Fruit fly (Drosophila melanogaster) whole organism, wandering third instar larva: ENCODE measurements around the gene CG9257.

Source experiments
- Abd-B ChIP-seq: fragments of >200 bp; optimal IDR thresholded peaks from 2 replicates; lab custom pipeline; 2017; ENCODE audit warnings: missing biosample characterization, missing genetic modification characterization
- CG32264 ChIP-seq: fragments of 200-800 bp; sonication (Bioruptor generic); optimal IDR thresholded peaks from 2 replicates; lab custom pipeline; 2016; ENCODE audit warnings: missing biosample characterization, missing genetic modification characterization
- CG9705 ChIP-seq: fragments of 200-800 bp; sonication (Bioruptor generic); optimal IDR thresholded peaks from 2 replicates; lab custom pipeline; 2018; ENCODE audit warnings: missing biosample characterization, mild to moderate bottlenecking, missing genetic modification characterization
- CrebA ChIP-seq: fragments of 200-800 bp; sonication (Bioruptor generic); optimal IDR thresholded peaks from 2 replicates; lab custom pipeline; 2016; ENCODE audit warnings: missing biosample characterization, mild to moderate bottlenecking, missing genetic modification characterization, borderline replicate concordance
- Dfd ChIP-seq: fragments of >200 bp; optimal IDR thresholded peaks from 2 replicates; lab custom pipeline; 2017; ENCODE audit warnings: missing biosample characterization, missing genetic modification characterization
- Dif ChIP-seq: fragments of 200-275, 200-300 bp; sonication (Bioruptor generic); optimal IDR thresholded peaks from 2 replicates; lab custom pipeline; 2018; ENCODE audit warnings: missing biosample characterization, missing genetic modification characterization; ENCODE audit not compliant: partially characterized antibody
- GATAd ChIP-seq: sonication (Bioruptor generic); optimal IDR thresholded peaks from 2 replicates; lab custom pipeline; 2016; ENCODE audit warnings: missing biosample characterization, missing genetic modification characterization
- HLH106 ChIP-seq: fragments of 200-800 bp; optimal IDR thresholded peaks from 3 replicates; lab custom pipeline; 2019; ENCODE audit warnings: missing biosample characterization, mild to moderate bottlenecking, missing genetic modification characterization, moderate library complexity
- Hnf4 ChIP-seq: fragments of 200-800 bp; sonication (Bioruptor generic); optimal IDR thresholded peaks from 2 replicates; lab custom pipeline; 2016; ENCODE audit warnings: missing biosample characterization, mild to moderate bottlenecking, missing genetic modification characterization
- Hr78 ChIP-seq: fragments of >200 bp; optimal IDR thresholded peaks from 2 replicates; lab custom pipeline; 2017; ENCODE audit warnings: missing biosample characterization, missing genetic modification characterization
- Hr83 ChIP-seq: fragments of 200-300 bp; sonication (Bioruptor generic); optimal IDR thresholded peaks from 2 replicates; lab custom pipeline; 2016; ENCODE audit warnings: missing biosample characterization, mild to moderate bottlenecking, missing genetic modification characterization, moderate library complexity; ENCODE audit not compliant: poor library complexity, severe bottlenecking
- Jra ChIP-seq: sonication (Bioruptor generic); optimal IDR thresholded peaks from 2 replicates; lab custom pipeline; 2016; ENCODE audit warnings: missing biosample characterization, missing genetic modification characterization
- Mio ChIP-seq: sonication (Bioruptor generic); optimal IDR thresholded peaks from 2 replicates; lab custom pipeline; 2016; ENCODE audit warnings: missing biosample characterization, missing genetic modification characterization
- Myc ChIP-seq: fragments of >200 bp; optimal IDR thresholded peaks from 2 replicates; lab custom pipeline; 2017
- N ChIP-seq: fragments of >200 bp; optimal IDR thresholded peaks from 2 replicates; lab custom pipeline; 2018; ENCODE audit warnings: missing biosample characterization, missing external identifiers, missing genetic modification characterization
- OdsH ChIP-seq: fragments of 200-800 bp; sonication (Bioruptor generic); optimal IDR thresholded peaks from 2 replicates; lab custom pipeline; 2016; ENCODE audit warnings: missing biosample characterization, mild to moderate bottlenecking, missing genetic modification characterization
- Rel ChIP-seq, 2 experiments: fragments of 200-800 bp; sonication (Bioruptor generic) in 1 of 2; optimal IDR thresholded peaks; 2 replicates in 1 of 2; 3 replicates in 1 of 2; lab custom pipeline; 2016 to 2019; ENCODE audit warnings: mild to moderate bottlenecking in 2 of 2, missing biosample characterization in 2 of 2, missing genetic modification characterization in 2 of 2, moderate library complexity in 1 of 2
- Sp1 ChIP-seq: fragments of 200-800 bp; sonication (Bioruptor generic); optimal IDR thresholded peaks from 3 replicates; lab custom pipeline; 2019; ENCODE audit warnings: missing biosample characterization, mild to moderate bottlenecking, missing genetic modification characterization, moderate library complexity
- Vsx2 ChIP-seq: fragments of 200-300, 225-300 bp; sonication (Bioruptor generic); optimal IDR thresholded peaks from 2 replicates; lab custom pipeline; 2018; ENCODE audit warnings: missing biosample characterization, missing genetic modification characterization; ENCODE audit not compliant: partially characterized antibody
- br ChIP-seq: fragments of 200-800 bp; sonication (Bioruptor generic); optimal IDR thresholded peaks from 2 replicates; lab custom pipeline; 2016; ENCODE audit warnings: missing biosample characterization, missing genetic modification characterization
- brk ChIP-seq: fragments of 200-800 bp; sonication (Bioruptor generic); optimal IDR thresholded peaks from 2 replicates; lab custom pipeline; 2016; ENCODE audit warnings: missing biosample characterization, mild to moderate bottlenecking, missing genetic modification characterization
- dl ChIP-seq, 2 experiments: fragments of 175-275, 200-275 bp in 1 of 2; fragments of 200-275 bp in 1 of 2; sonication (Bioruptor generic); optimal IDR thresholded peaks; lab custom pipeline; 2018; ENCODE audit warnings: mild to moderate bottlenecking in 2 of 2, missing biosample characterization in 2 of 2, missing genetic modification characterization in 2 of 2, moderate library complexity in 2 of 2; ENCODE audit not compliant: partially characterized antibody in 2 of 2, insufficient read depth in 1 of 2
- dmrt93B ChIP-seq: fragments of 200-800 bp; sonication (Bioruptor generic); optimal IDR thresholded peaks from 2 replicates; lab custom pipeline; 2018; ENCODE audit warnings: missing biosample characterization, mild to moderate bottlenecking, missing genetic modification characterization
- dsf ChIP-seq: sonication (Bioruptor generic); optimal IDR thresholded peaks from 2 replicates; lab custom pipeline; 2016; ENCODE audit warnings: missing biosample characterization, missing genetic modification characterization, borderline replicate concordance
- ey ChIP-seq: fragments of 200-800 bp; sonication (Bioruptor generic); optimal IDR thresholded peaks from 2 replicates; lab custom pipeline; 2016; ENCODE audit warnings: missing biosample characterization, missing genetic modification characterization
- foxo ChIP-seq, 2 experiments: fragments of 200-800 bp; sonication (Bioruptor generic); optimal IDR thresholded peaks; 2 replicates in 1 of 2; 3 replicates in 1 of 2; lab custom pipeline; 2016 to 2017; ENCODE audit warnings: missing biosample characterization in 2 of 2, missing genetic modification characterization in 2 of 2
- fru ChIP-seq: fragments of 200-800 bp; sonication (Bioruptor generic); optimal IDR thresholded peaks from 3 replicates; lab custom pipeline; 2016; ENCODE audit warnings: missing biosample characterization, mild to moderate bottlenecking, missing genetic modification characterization
- h ChIP-seq: fragments of 200-800 bp; sonication (Bioruptor generic); optimal IDR thresholded peaks from 3 replicates; lab custom pipeline; 2016; ENCODE audit warnings: missing biosample characterization, mild to moderate bottlenecking, missing genetic modification characterization
- jim ChIP-seq: fragments of 175-275, 200-325 bp; sonication (Bioruptor generic); optimal IDR thresholded peaks from 2 replicates; lab custom pipeline; 2016; ENCODE audit warnings: missing biosample characterization, mild to moderate bottlenecking, missing genetic modification characterization
- lola ChIP-seq: fragments of >200 bp; optimal IDR thresholded peaks from 2 replicates; lab custom pipeline; 2017; ENCODE audit warnings: missing biosample characterization, missing genetic modification characterization
- pan ChIP-seq: fragments of >200 bp; optimal IDR thresholded peaks from 2 replicates; lab custom pipeline; 2017
- psq ChIP-seq: fragments of 200-800 bp; sonication (Bioruptor generic); optimal IDR thresholded peaks from 3 replicates; lab custom pipeline; 2017; ENCODE audit warnings: missing biosample characterization, mild to moderate bottlenecking, missing genetic modification characterization, moderate library complexity
- rgr ChIP-seq: fragments of 200-800 bp; sonication (Bioruptor generic); optimal IDR thresholded peaks from 3 replicates; lab custom pipeline; 2016; ENCODE audit warnings: missing biosample characterization, mild to moderate bottlenecking, missing genetic modification characterization
- sage ChIP-seq: fragments of 200-800 bp; sonication (Bioruptor generic); optimal IDR thresholded peaks from 2 replicates; lab custom pipeline; 2016; ENCODE audit warnings: missing biosample characterization, mild to moderate bottlenecking, missing genetic modification characterization
- sv ChIP-seq: fragments of 200-800 bp; sonication (Bioruptor generic); optimal IDR thresholded peaks from 3 replicates; lab custom pipeline; 2016; ENCODE audit warnings: missing biosample characterization, missing genetic modification characterization
- tai ChIP-seq: sonication (Bioruptor generic); optimal IDR thresholded peaks from 2 replicates; lab custom pipeline; 2016; ENCODE audit warnings: missing biosample characterization, missing genetic modification characterization
- usp ChIP-seq: fragments of >200 bp; optimal IDR thresholded peaks from 2 replicates; lab custom pipeline; 2017; ENCODE audit warnings: missing biosample characterization, missing genetic modification characterization
- woc ChIP-seq: sonication (Bioruptor generic); optimal IDR thresholded peaks from 2 replicates; lab custom pipeline; 2016; ENCODE audit warnings: missing biosample characterization, mild to moderate bottlenecking, missing genetic modification characterization

Gene CG9257

DNA sequence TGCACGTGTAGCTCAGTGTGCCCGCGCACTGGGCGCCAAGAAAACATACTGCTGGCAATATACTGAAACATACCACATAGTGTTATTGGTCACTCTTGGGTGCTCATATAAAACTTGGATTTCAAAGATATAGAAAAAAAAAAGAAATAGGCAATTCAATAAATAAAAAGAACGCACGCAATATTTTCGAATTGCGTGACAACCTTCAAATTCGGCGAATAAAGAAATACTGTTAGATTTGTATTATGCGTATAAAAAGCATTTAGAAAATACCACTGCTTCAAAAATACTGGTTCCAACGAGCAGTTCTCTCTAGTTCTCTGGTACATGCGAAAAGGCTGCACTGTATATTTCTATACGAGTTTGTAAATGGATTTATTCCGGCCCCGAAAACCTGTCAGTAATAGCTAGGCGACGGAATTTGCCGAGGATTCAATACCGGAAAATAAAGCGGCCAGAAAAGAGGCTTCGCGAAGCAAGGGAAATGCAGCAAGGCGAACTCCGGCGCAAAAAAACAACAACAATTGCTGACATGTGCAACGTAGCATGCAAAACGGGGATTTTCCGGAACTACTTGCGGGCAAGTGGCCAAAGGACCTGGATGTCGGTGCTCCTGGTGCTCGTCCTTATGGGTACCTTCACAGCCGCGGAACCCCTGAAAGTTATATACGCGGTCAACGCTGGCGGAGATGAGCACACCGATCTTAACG is at the start of gene CG9257:
CG9257 (plus strand) TSS at position 345 of the 710 bp plus-strand sequence.
- TF ChIP-seq h (GFP tag; lab: Kevin White, UChicago): no peak
- peak; percentile 13 for TF ChIP-seq ey (GFP tag; lab: Kevin White, UChicago)
- TF ChIP-seq Hr83 (GFP tag; lab: Kevin White, UChicago): no peak
- TF ChIP-seq woc: peak; percentile 40
- no peak for TF ChIP-seq CrebA (GFP tag; lab: Kevin White, UChicago)
- no peak for TF ChIP-seq psq (GFP tag; lab: Kevin White, UChicago)
- no peak for TF ChIP-seq Jra
- no peak for TF ChIP-seq GATAd (GFP tag; lab: Kevin White, UChicago)
- TF ChIP-seq usp (GFP tag; lab: Kevin White, UChicago): no peak
- TF ChIP-seq sage (GFP tag; lab: Kevin White, UChicago): no peak
- no peak for TF ChIP-seq jim (GFP tag; lab: Kevin White, UChicago)
- no peak for TF ChIP-seq dl (GFP tag; optimal IDR thresholded peaks at IDR 0.05; lab: Kevin White, UChicago; ENCODE audit: insufficient read depth in 1 of 2, partially characterized antibody in 2 of 2)
- TF ChIP-seq brk (GFP tag; lab: Kevin White, UChicago): peak; percentile 27
- TF ChIP-seq Abd-B: no peak
- no peak for TF ChIP-seq fru
- no peak for TF ChIP-seq rgr (GFP tag; lab: Kevin White, UChicago)
- TF ChIP-seq HLH106: no peak
- no peak for TF ChIP-seq Mio (GFP tag; lab: Kevin White, UChicago)
- TF ChIP-seq Dfd (GFP tag; lab: Kevin White, UChicago): no peak
- TF ChIP-seq Sp1 (GFP tag; lab: Kevin White, UChicago): no peak
- TF ChIP-seq Hnf4 (GFP tag; lab: Kevin White, UChicago): peak; percentile 24
- TF ChIP-seq N (GFP tag; lab: Kevin White, UChicago): no peak
- TF ChIP-seq Vsx2: no peak
- peak; percentile 57 for TF ChIP-seq tai (GFP tag; lab: Kevin White, UChicago)
- no peak for TF ChIP-seq br
- no peak for TF ChIP-seq Dif
- TF ChIP-seq CG32264 (GFP tag; lab: Kevin White, UChicago): no peak
- no peak for TF ChIP-seq Rel (GFP tag; optimal IDR thresholded peaks at IDR 0.05; lab: Kevin White, UChicago)
- TF ChIP-seq Rel (tag; optimal IDR thresholded peaks at IDR 0.05; lab: Kevin White, UChicago): peak; percentile 81
- no peak for TF ChIP-seq sv (GFP tag; lab: Kevin White, UChicago)
- no peak for TF ChIP-seq CG9705 (GFP tag; lab: Kevin White, UChicago)
- no peak for TF ChIP-seq dsf (GFP tag; lab: Kevin White, UChicago)
- TF ChIP-seq lola (GFP tag; lab: Kevin White, UChicago): no peak
- TF ChIP-seq Hr78 (GFP tag; lab: Kevin White, UChicago): no peak
- TF ChIP-seq OdsH (GFP tag; lab: Kevin White, UChicago): peak; percentile 6
- no peak for TF ChIP-seq pan
- TF ChIP-seq dmrt93B (GFP tag; lab: Kevin White, UChicago): no peak
- peak; percentile 21 for TF ChIP-seq Myc (lab: Kevin White, UChicago)
- peak in 1 of 2 experiments; percentile 38 for TF ChIP-seq foxo (GFP tag; optimal IDR thresholded peaks at IDR 0.05; lab: Kevin White, UChicago)
- TF ChIP-seq, all 38 proteins: peak for 9

DNA sequence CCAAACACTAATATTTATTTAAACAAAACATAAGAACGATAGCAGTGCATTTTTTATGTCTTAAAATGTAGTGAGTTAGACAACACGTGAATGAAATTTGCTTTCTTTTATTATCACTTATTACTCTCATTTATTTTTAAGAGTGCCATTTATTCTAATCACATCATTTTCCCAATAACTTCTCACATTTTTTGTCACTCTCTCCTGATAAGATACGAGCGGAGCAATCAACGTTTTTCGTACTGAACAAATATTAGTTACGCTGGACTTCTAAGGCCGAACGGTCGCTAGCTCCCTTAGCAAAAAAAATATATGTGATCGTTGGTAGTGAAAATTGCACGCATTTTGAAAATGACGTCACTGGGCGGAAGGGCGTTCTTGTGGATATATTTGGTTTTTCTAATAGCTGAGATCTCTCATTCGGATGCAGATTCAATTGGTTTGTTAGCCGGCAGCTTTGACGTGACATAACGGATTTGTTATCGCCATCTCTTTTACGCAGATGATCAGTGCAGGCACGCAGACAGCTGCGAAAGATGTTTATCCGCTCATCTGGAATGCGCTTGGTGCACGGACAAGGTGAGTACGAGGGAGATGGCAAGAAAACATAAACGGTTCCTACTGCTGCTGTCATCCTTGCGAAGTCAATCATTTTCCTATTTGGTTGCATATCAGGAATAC is 49.6 kb upstream of the CG9257 start, which contains the start of gene Itgbn:
Itgbn (plus strand) TSS at position 251 of the 681 bp plus-strand sequence.
- TF ChIP-seq woc: no peak
